Worm (Caenorhabditis elegans) whole organism, L2 larva: Measurements from ENCODE around the gene T24C4.3.

Source experiments
- C34F6.9 ChIP-seq: fragments of 150-350 bp; optimal IDR thresholded peaks from 2 replicates; lab custom pipeline; 2014; ENCODE audit warnings: missing biosample characterization, missing genetic modification characterization
- F13H6.1 ChIP-seq: sonication (generic microtip); optimal IDR thresholded peaks from 2 replicates; lab custom pipeline; 2016; ENCODE audit warnings: missing genetic modification characterization, missing compliant biosample characterization
- Y55F3AM.14 ChIP-seq: fragments of 200-800 bp; sonication (Bioruptor generic); optimal IDR thresholded peaks from 2 replicates; lab custom pipeline; 2018; ENCODE audit warnings: mild to moderate bottlenecking, missing genetic modification characterization, missing compliant biosample characterization
- alr-1 ChIP-seq: fragments of 150-350 bp; optimal IDR thresholded peaks from 2 replicates; lab custom pipeline; 2014; ENCODE audit warnings: missing biosample characterization, missing genetic modification characterization
- aly-2 ChIP-seq: fragments of 150-350 bp; optimal IDR thresholded peaks from 2 replicates; lab custom pipeline; 2014; ENCODE audit warnings: missing biosample characterization, missing genetic modification characterization
- ama-1 ChIP-seq: fragments of 150-350 bp; optimal IDR thresholded peaks from 2 replicates; lab custom pipeline; 2018; ENCODE audit warnings: inconsistent platforms
- blmp-1 ChIP-seq: sonication (generic microtip); optimal IDR thresholded peaks from 2 replicates; lab custom pipeline; 2017; ENCODE audit warnings: missing genetic modification characterization, mild to moderate bottlenecking, missing compliant biosample characterization, antibody characterized with exemption, moderate library complexity; ENCODE audit not compliant: insufficient read depth
- ceh-16 ChIP-seq: fragments of 150-350 bp; optimal IDR thresholded peaks from 2 replicates; lab custom pipeline; 2014; ENCODE audit warnings: missing biosample characterization, missing genetic modification characterization
- ceh-82 ChIP-seq: fragments of 150-350 bp; optimal IDR thresholded peaks from 2 replicates; lab custom pipeline; 2014; ENCODE audit warnings: missing biosample characterization, missing genetic modification characterization
- crh-2 ChIP-seq: sonication (generic microtip); optimal IDR thresholded peaks from 2 replicates; lab custom pipeline; 2017; ENCODE audit warnings: missing biosample characterization, missing genetic modification characterization
- dmd-4 ChIP-seq: sonication (generic microtip); optimal IDR thresholded peaks from 2 replicates; lab custom pipeline; 2017; ENCODE audit warnings: missing biosample characterization, missing genetic modification characterization
- egl-27 ChIP-seq: sonication (generic microtip); optimal IDR thresholded peaks from 3 replicates; lab custom pipeline; 2017; ENCODE audit warnings: missing biosample characterization, missing genetic modification reagents, missing genetic modification characterization
- elt-3 ChIP-seq: sonication (generic microtip); optimal IDR thresholded peaks from 2 replicates; lab custom pipeline; 2017; ENCODE audit warnings: missing biosample characterization, missing genetic modification characterization
- fos-1 ChIP-seq: fragments of 150-350 bp; optimal IDR thresholded peaks from 2 replicates; lab custom pipeline; 2014; ENCODE audit warnings: missing biosample characterization, missing genetic modification characterization
- gmeb-1 ChIP-seq: fragments of 150-350 bp; optimal IDR thresholded peaks from 2 replicates; lab custom pipeline; 2014; ENCODE audit warnings: missing biosample characterization, missing genetic modification characterization
- lin-11 ChIP-seq: fragments of 150-350 bp; sonication (generic microtip); optimal IDR thresholded peaks from 2 replicates; lab custom pipeline; 2014; ENCODE audit warnings: missing biosample characterization, missing genetic modification characterization, inconsistent platforms, mixed read lengths
- lin-13 ChIP-seq: fragments of 150-350 bp; optimal IDR thresholded peaks from 2 replicates; lab custom pipeline; 2014; ENCODE audit warnings: missing biosample characterization, missing genetic modification reagents, missing genetic modification characterization
- lsy-2 ChIP-seq, 2 experiments: fragments of 150-350 bp in 1 of 2; sonication (generic microtip) in 1 of 2; optimal IDR thresholded peaks; 2 replicates each; lab custom pipeline; 2014 to 2017; ENCODE audit warnings: missing biosample characterization in 2 of 2, missing genetic modification characterization in 2 of 2
- mab-5 ChIP-seq: fragments of 150-350 bp; optimal IDR thresholded peaks from 2 replicates; lab custom pipeline; 2014; ENCODE audit warnings: missing biosample characterization, missing genetic modification characterization
- mbf-1 ChIP-seq: sonication (generic microtip); optimal IDR thresholded peaks from 2 replicates; lab custom pipeline; 2017; ENCODE audit warnings: missing biosample characterization, missing genetic modification characterization
- mdl-1 ChIP-seq, 2 experiments: fragments of 150-350 bp in 1 of 2; sonication (generic microtip) in 1 of 2; optimal IDR thresholded peaks; 2 replicates each; lab custom pipeline; 2017; ENCODE audit warnings: missing biosample characterization in 2 of 2, missing genetic modification characterization in 2 of 2
- nhr-10 ChIP-seq: sonication (generic microtip); optimal IDR thresholded peaks from 2 replicates; lab custom pipeline; 2017; ENCODE audit warnings: missing biosample characterization, missing genetic modification characterization
- nhr-11 ChIP-seq: fragments of 150-350 bp; optimal IDR thresholded peaks from 2 replicates; lab custom pipeline; 2014; ENCODE audit warnings: missing biosample characterization, missing genetic modification characterization
- nhr-129 ChIP-seq: fragments of 150-350 bp; optimal IDR thresholded peaks from 2 replicates; lab custom pipeline; 2014; ENCODE audit warnings: missing biosample characterization, missing genetic modification characterization
- nhr-21 ChIP-seq: fragments of 150-350 bp; optimal IDR thresholded peaks from 2 replicates; lab custom pipeline; 2014; ENCODE audit warnings: missing biosample characterization, missing genetic modification characterization
- nhr-237 ChIP-seq: fragments of 150-350 bp; optimal IDR thresholded peaks from 2 replicates; lab custom pipeline; 2014; ENCODE audit warnings: missing biosample characterization, missing genetic modification characterization
- nhr-25 ChIP-seq: fragments of 150-350 bp; sonication (generic microtip); optimal IDR thresholded peaks from 3 replicates; lab custom pipeline; 2014; ENCODE audit warnings: missing biosample characterization, missing genetic modification characterization
- nhr-6 ChIP-seq: fragments of 150-350 bp; optimal IDR thresholded peaks from 2 replicates; lab custom pipeline; 2014; ENCODE audit warnings: missing biosample characterization, missing genetic modification characterization
- peb-1 ChIP-seq: fragments of 150-350 bp; optimal IDR thresholded peaks from 2 replicates; lab custom pipeline; 2014; ENCODE audit warnings: missing biosample characterization, missing genetic modification characterization
- sem-4 ChIP-seq: fragments of 150-350 bp; optimal IDR thresholded peaks from 2 replicates; lab custom pipeline; 2014; ENCODE audit warnings: missing biosample characterization, missing genetic modification reagents, missing genetic modification characterization
- skn-1 ChIP-seq: sonication (generic microtip); optimal IDR thresholded peaks from 2 replicates; lab custom pipeline; 2017; ENCODE audit warnings: missing biosample characterization, missing genetic modification characterization
- sma-3 ChIP-seq: sonication (generic microtip); optimal IDR thresholded peaks from 2 replicates; lab custom pipeline; 2016; ENCODE audit warnings: missing genetic modification reagents, missing genetic modification characterization, missing compliant biosample characterization
- sma-9 ChIP-seq, 2 experiments: fragments of 150-350 bp in 1 of 2; sonication (generic microtip) in 1 of 2; optimal IDR thresholded peaks; 2 replicates each; lab custom pipeline; 2014 to 2016; ENCODE audit warnings: missing genetic modification characterization in 2 of 2, mild to moderate bottlenecking in 1 of 2, missing biosample characterization in 1 of 2, missing compliant biosample characterization in 1 of 2, missing genetic modification reagents in 1 of 2, moderate library complexity in 1 of 2
- snpc-4 ChIP-seq: fragments of 150-350 bp; optimal IDR thresholded peaks from 2 replicates; lab custom pipeline; 2014; ENCODE audit warnings: missing biosample characterization, missing genetic modification characterization
- unc-39 ChIP-seq: fragments of 150-350 bp; optimal IDR thresholded peaks from 2 replicates; lab custom pipeline; 2014; ENCODE audit warnings: missing biosample characterization, missing genetic modification characterization
- unc-55 ChIP-seq: fragments of 150-350 bp; sonication (generic microtip); optimal IDR thresholded peaks from 3 replicates; lab custom pipeline; 2014; ENCODE audit warnings: missing biosample characterization, missing genetic modification reagents, missing genetic modification characterization
- zag-1 ChIP-seq: fragments of 150-350 bp; optimal IDR thresholded peaks from 2 replicates; lab custom pipeline; 2014; ENCODE audit warnings: missing biosample characterization, missing genetic modification characterization
- ztf-1 ChIP-seq: fragments of 200-800 bp; sonication (Bioruptor generic); conservative IDR thresholded peaks from 2 replicates; pipeline ENCODE4 v1.3.6; 2022; ENCODE audit warnings: missing genetic modification characterization, missing compliant biosample characterization
- ztf-11 ChIP-seq: sonication (generic microtip); optimal IDR thresholded peaks from 2 replicates; lab custom pipeline; 2017; ENCODE audit warnings: missing biosample characterization, missing genetic modification characterization
- ztf-4 ChIP-seq: fragments of 150-350 bp; optimal IDR thresholded peaks from 2 replicates; lab custom pipeline; 2014; ENCODE audit warnings: missing biosample characterization, missing genetic modification characterization

T24C4.3 gene

DNA sequence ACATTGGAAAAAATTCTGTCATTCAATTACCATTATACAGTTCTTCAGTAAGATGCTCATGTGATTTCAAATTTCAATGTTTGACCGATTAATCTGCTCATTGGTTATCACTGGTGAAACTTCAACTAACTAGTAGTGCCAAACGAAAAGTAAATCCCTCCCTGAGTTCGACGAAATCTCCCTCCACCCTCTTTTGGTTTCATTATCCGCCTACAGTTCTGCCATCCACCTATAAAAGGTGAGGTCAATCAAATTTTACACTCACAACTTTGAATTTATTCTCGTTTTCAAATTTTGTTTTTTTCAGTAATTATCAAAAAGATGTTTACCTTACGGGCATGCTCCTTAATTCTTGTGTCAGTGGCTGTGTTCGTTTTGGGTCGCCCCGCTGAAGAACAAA is 29.6 kb downstream of the T24C4.3 start, which contains the start of gene far-8:
Gene far-8, plus strand, starts transcription at position 301 of the 400 bp plus-strand sequence.
- TF ChIP-seq aly-2 (no peak), nhr-10 (tag; lab: Kevin White, UChicago) (no peak), mdl-1 (tag; optimal IDR thresholded peaks at IDR 0.05; lab: Kevin White, UChicago) (no peak), elt-3 (no peak), unc-55 (no peak), sma-3 (no peak), ztf-1 (GFP tag; lab: Robert Waterston, UW) (no peak)

ce11 chrIII:841177-841576 is 31.1 kb downstream of the T24C4.3 start, which contains the start of gene K02F3.9:
Gene K02F3.9 (minus strand): TSS chrIII:841366.
- TF ChIP-seq mbf-1 (tag; lab: Kevin White, UChicago) (no peak), nhr-237 (no peak), ama-1 (lab: Kevin White, UChicago) (no peak), sem-4 (tag; lab: Kevin White, UChicago) (no peak), ceh-16 (tag; lab: Kevin White, UChicago) (no peak), aly-2 (no peak)

ce11 chrIII:839491-839890 is 32.8 kb downstream of the T24C4.3 start, which contains the start of gene dos-3:
Gene dos-3 (minus strand): TSS chrIII:839591.
- TF ChIP-seq nhr-21 (tag; lab: Kevin White, UChicago) (no peak), dmd-4 (tag; lab: Kevin White, UChicago) (no peak), mbf-1 (tag; lab: Kevin White, UChicago) (no peak), lin-13 (GFP tag; lab: Kevin White, UChicago) (no peak), nhr-11 (tag; lab: Kevin White, UChicago) (no peak), sma-3 (no peak), unc-55 (no peak), blmp-1 (tag; lab: Kevin White, UChicago) (no peak), nhr-6 (no peak), F13H6.1 (tag; lab: Kevin White, UChicago) (no peak), nhr-237 (no peak), snpc-4 (tag; lab: Kevin White, UChicago) (no peak), sma-9 (GFP tag; optimal IDR thresholded peaks at IDR 0.05; lab: Kevin White, UChicago) (no peak), sma-9 (tag; optimal IDR thresholded peaks at IDR 0.05; lab: Kevin White, UChicago) (no peak), unc-39 (no peak), C34F6.9 (no peak)

DNA sequence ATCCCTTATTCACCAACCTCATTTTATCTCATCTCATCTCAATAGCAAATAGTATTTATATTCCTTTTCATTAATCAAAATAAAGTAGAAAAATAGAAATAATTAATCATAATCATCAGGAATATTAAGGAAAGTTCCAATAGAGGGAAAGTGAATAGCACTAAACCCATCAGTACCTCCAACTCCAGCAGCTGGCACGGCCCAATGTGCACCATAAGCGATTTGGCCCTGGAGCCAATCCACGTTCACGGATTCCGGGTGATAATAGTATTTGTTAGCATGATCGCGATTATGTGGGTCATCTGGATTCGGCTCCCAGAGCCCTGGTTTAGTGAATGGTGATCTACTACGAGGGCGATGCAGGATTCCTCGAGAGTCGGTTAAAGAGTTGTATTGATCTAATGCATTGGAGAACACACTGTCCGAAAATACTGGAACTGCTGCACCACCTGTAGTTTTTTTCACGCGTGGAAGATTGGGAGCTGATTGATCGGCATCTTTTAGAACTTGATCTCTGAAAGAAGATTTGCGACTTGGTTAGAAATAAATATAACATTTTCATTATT is 36.5 kb downstream of the T24C4.3 start:
- TF ChIP-seq sma-9 (GFP tag; optimal IDR thresholded peaks at IDR 0.05; lab: Kevin White, UChicago): peak; percentile 61
- no peak for TF ChIP-seq sma-9 (tag; optimal IDR thresholded peaks at IDR 0.05; lab: Kevin White, UChicago)
- peak; percentile 79 for TF ChIP-seq nhr-21 (tag; lab: Kevin White, UChicago)
- TF ChIP-seq sma-3: peak; percentile 78
- TF ChIP-seq lin-13 (GFP tag; lab: Kevin White, UChicago): peak; percentile 63
- TF ChIP-seq ama-1 (lab: Kevin White, UChicago): peak; percentile 94
- TF ChIP-seq nhr-237: no peak
- TF ChIP-seq blmp-1 (tag; lab: Kevin White, UChicago): peak; percentile 10
- peak; percentile 3 for TF ChIP-seq zag-1 (tag; lab: Kevin White, UChicago)
- TF ChIP-seq lsy-2 (tag; optimal IDR thresholded peaks at IDR 0.05; lab: Kevin White, UChicago): peak; percentile 55 to 60
- peak; percentile 28 for TF ChIP-seq fos-1 (tag; lab: Kevin White, UChicago)
- no peak for TF ChIP-seq ztf-1 (GFP tag; lab: Robert Waterston, UW)
- peak; percentile 66 for TF ChIP-seq nhr-6
- TF ChIP-seq gmeb-1: peak; percentile 33
- TF ChIP-seq unc-39: peak; percentile 74
- TF ChIP-seq snpc-4 (tag; lab: Kevin White, UChicago): no peak
- peak; percentile 55 for TF ChIP-seq crh-2 (tag; lab: Kevin White, UChicago)
- TF ChIP-seq alr-1 (tag; lab: Kevin White, UChicago): no peak
- TF ChIP-seq egl-27 (tag; lab: Kevin White, UChicago): peak; percentile 49
- no peak for TF ChIP-seq nhr-10 (tag; lab: Kevin White, UChicago)
- TF ChIP-seq peb-1 (tag; lab: Kevin White, UChicago): no peak
- peak; percentile 76 for TF ChIP-seq nhr-25 (tag; lab: Kevin White, UChicago)
- TF ChIP-seq ceh-82 (tag; lab: Kevin White, UChicago): peak; percentile 20
- TF ChIP-seq nhr-129 (tag; lab: Kevin White, UChicago): peak; percentile 61
- peak; percentile 97 for TF ChIP-seq Y55F3AM.14 (GFP tag; lab: Kevin White, UChicago)
- TF ChIP-seq mbf-1 (tag; lab: Kevin White, UChicago): peak; percentile 32
- TF ChIP-seq lin-11 (tag; lab: Kevin White, UChicago): no peak
- no peak for TF ChIP-seq C34F6.9
- TF ChIP-seq F13H6.1 (tag; lab: Kevin White, UChicago): peak; percentile 54
- no peak for TF ChIP-seq ztf-11
- peak; percentile 33 to 57 for TF ChIP-seq mdl-1 (tag; optimal IDR thresholded peaks at IDR 0.05; lab: Kevin White, UChicago)
- TF ChIP-seq ztf-4: peak; percentile 87
- peak; percentile 59 for TF ChIP-seq mab-5 (tag; lab: Kevin White, UChicago)
- TF ChIP-seq aly-2: no peak
- TF ChIP-seq unc-55: peak; percentile 43
- TF ChIP-seq skn-1: peak; percentile 38
